Fruit fly (Drosophila melanogaster): Measurements from ENCODE around the gene twin.

The twin gene

DNA sequence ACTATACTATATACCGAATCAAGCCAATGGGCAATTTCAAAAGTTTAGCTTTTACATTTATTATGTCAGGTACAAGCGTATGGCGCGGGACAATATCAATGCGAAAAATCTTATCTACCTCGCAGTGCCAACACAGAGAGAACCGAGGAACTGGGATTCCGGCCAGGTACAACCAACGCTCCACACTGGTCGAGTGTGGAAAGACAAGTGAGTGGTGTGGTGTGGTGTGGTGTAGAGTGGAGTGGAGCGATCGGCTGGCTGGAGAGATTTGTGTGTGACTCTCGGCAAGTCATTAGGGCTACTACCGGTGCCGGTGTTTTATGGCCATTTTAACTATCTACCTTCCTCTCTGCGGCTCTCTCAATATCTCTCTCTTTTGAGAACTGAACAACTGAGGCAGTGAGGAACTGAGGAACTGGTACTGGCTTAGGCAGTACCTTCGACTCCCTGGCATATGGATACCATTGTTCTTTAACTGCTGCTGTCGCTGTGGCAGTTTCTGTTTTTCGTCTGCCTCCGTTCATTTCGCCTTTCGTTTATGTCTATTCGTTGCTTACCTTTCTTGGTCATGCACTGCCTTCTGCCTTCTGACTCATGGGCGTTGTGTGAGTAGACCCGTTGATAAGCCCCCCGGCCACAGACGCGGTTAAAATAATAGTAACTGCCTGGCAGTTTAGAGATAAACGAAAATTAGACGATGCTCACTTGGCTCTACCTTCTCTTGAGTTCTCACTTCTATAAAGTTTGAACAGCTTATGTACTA lies 37.7 kb upstream of the twin start (continued):
- TF ChIP-seq bigmax (GFP tag; optimal IDR thresholded peaks at IDR 0.05) (peak; percentile 30), Gsc (GFP tag; IDR thresholded peaks at IDR 0.05) (0 out of 2 replicates have a peak, but pooled peaks have one; percentile 18), Hr3 (GFP tag; optimal IDR thresholded peaks at IDR 0.05) (peak; percentile 84), CG11085 (GFP tag; IDR thresholded peaks at IDR 0.05) (peak; percentile 77), Rx (GFP tag; IDR thresholded peaks at IDR 0.05) (peak; percentile 84), vvl (GFP tag; IDR thresholded peaks at IDR 0.05) (peak; percentile 94), CG14965 (GFP tag; optimal IDR thresholded peaks at IDR 0.05; ENCODE audit: borderline replicate concordance) (no peak), CG2678 (tag; optimal IDR thresholded peaks at IDR 0.05) (peak; percentile 94), fd64A (GFP tag; optimal IDR thresholded peaks at IDR 0.05) (peak; percentile 84), wdn (GFP tag; IDR thresholded peaks at IDR 0.05) (peak; percentile 90), Hr78 (GFP tag; optimal IDR thresholded peaks at IDR 0.05) (peak in 1 of 2 experiments; percentile 73), slp2 (GFP tag; optimal IDR thresholded peaks at IDR 0.05) (peak; percentile 84), slou (GFP tag; optimal IDR thresholded peaks at IDR 0.05) (peak; percentile 30), Hey (tag; optimal IDR thresholded peaks at IDR 0.05) (peak; percentile 16), B-H1 (GFP tag; IDR thresholded peaks at IDR 0.05) (peak; percentile 79), CG6254 (GFP tag; optimal IDR thresholded peaks at IDR 0.05) (peak; percentile 88), Ets97D (GFP tag; optimal IDR thresholded peaks at IDR 0.05) (peak; percentile 61), E2f2 (GFP tag; IDR thresholded peaks at IDR 0.05) (peak; percentile 62), Dad (GFP tag; optimal IDR thresholded peaks at IDR 0.05) (peak; percentile 87), eve (GFP tag; optimal IDR thresholded peaks at IDR 0.05) (peak in 1 of 2 experiments; percentile 73), sc (optimal IDR thresholded peaks at IDR 0.05) (no peak), sc (GFP tag; optimal IDR thresholded peaks at IDR 0.05) (peak; percentile 83), CG5180 (GFP tag; optimal IDR thresholded peaks at IDR 0.05) (peak; percentile 73), CG8281 (tag; optimal IDR thresholded peaks at IDR 0.05) (peak; percentile 99), CG18262 (tag; optimal IDR thresholded peaks at IDR 0.05) (peak; percentile 91), Xrp1 (GFP tag; IDR thresholded peaks at IDR 0.05) (peak; percentile 90), BtbVII (GFP tag; optimal IDR thresholded peaks at IDR 0.05) (peak; percentile 88), CG30020 (tag; optimal IDR thresholded peaks at IDR 0.05) (peak; percentile 30), CG4282 (GFP tag; optimal IDR thresholded peaks at IDR 0.05) (peak; percentile 73), CG12236 (GFP tag; optimal IDR thresholded peaks at IDR 0.05) (peak; percentile 75), luna (GFP tag; optimal IDR thresholded peaks at IDR 0.05) (peak; percentile 74), unpg (GFP tag; optimal IDR thresholded peaks at IDR 0.05) (peak; percentile 91), Lim3 (GFP tag; IDR thresholded peaks at IDR 0.05) (peak; percentile 37; the same call in 1 of the 2 replicates), CG31441 (GFP tag; IDR thresholded peaks at IDR 0.05) (peak; percentile 91), ato (GFP tag; IDR thresholded peaks at IDR 0.05; ENCODE audit: partially characterized antibody) (no peak), Trl (optimal IDR thresholded peaks at IDR 0.05) (peak; percentile 83 to 90), Trl (GFP tag; optimal IDR thresholded peaks at IDR 0.05) (peak; percentile 88), CG10209 (GFP tag; optimal IDR thresholded peaks at IDR 0.05) (peak; percentile 91), CG13296 (GFP tag; optimal IDR thresholded peaks at IDR 0.05) (peak; percentile 81), Dek (tag; optimal IDR thresholded peaks at IDR 0.05) (peak; percentile 92), gfzf (GFP tag; optimal IDR thresholded peaks at IDR 0.05) (no peak), zen (tag; optimal IDR thresholded peaks at IDR 0.05) (peak; percentile 77), abd-A (tag; optimal IDR thresholded peaks at IDR 0.05) (no peak), CrebB (tag; optimal IDR thresholded peaks at IDR 0.05) (peak; percentile 81), scrt (GFP tag; optimal IDR thresholded peaks at IDR 0.05) (peak; percentile 88), slbo (GFP tag; IDR thresholded peaks at IDR 0.05) (peak; percentile 94), Scr (GFP tag; IDR thresholded peaks at IDR 0.05; ENCODE audit: partially characterized antibody) (no peak), CG43689 (GFP tag; IDR thresholded peaks at IDR 0.05) (peak; percentile 21; the same call in 1 of the 2 replicates), CG11695 (GFP tag; IDR thresholded peaks at IDR 0.05) (peak; percentile 87)
